Fruit fly (Drosophila melanogaster) whole organism, embryonic: ENCODE results near the gene CG10211.

Source experiments
- Bgb ChIP-seq: fragments of 200-800 bp; sonication (Bioruptor generic); IDR thresholded peaks from 2 replicates; pipeline ENCODE4 v1.3.6; 2022; ENCODE audit warnings: missing biosample characterization, missing genetic modification characterization; ENCODE audit not compliant: partially characterized antibody
- Blimp-1 ChIP-seq: fragments of 200-800 bp; sonication (Bioruptor generic); optimal IDR thresholded peaks from 3 replicates; lab custom pipeline; 2018; ENCODE audit warnings: missing biosample characterization, missing genetic modification characterization, mild to moderate bottlenecking, moderate library complexity, missing genetic modification reagents
- CG10543 ChIP-seq: fragments of 200-800 bp; sonication (Bioruptor generic); optimal IDR thresholded peaks from 3 replicates; lab custom pipeline; 2017; ENCODE audit warnings: missing biosample characterization, mild to moderate bottlenecking, missing genetic modification characterization, moderate library complexity
- CG11504 ChIP-seq: fragments of 200-800 bp; sonication (Bioruptor generic); optimal IDR thresholded peaks from 3 replicates; lab custom pipeline; 2019; ENCODE audit warnings: missing biosample characterization, mild to moderate bottlenecking, missing genetic modification characterization, moderate library complexity
- CG11695 ChIP-seq: fragments of 200-800 bp; sonication (Bioruptor generic); IDR thresholded peaks from 3 replicates; pipeline ENCODE4 v1.3.6; 2022; ENCODE audit warnings: missing biosample characterization, missing genetic modification characterization
- CG12769 ChIP-seq: fragments of 200-800 bp; sonication (Bioruptor generic); optimal IDR thresholded peaks from 2 replicates; lab custom pipeline; 2019; ENCODE audit warnings: missing biosample characterization, mild to moderate bottlenecking, missing genetic modification characterization, moderate library complexity
- CG13287 ChIP-seq: fragments of 200-800 bp; sonication (Bioruptor generic); IDR thresholded peaks from 2 replicates; pipeline ENCODE4 v1.3.6; 2022; ENCODE audit warnings: missing biosample characterization, missing genetic modification characterization; ENCODE audit not compliant: partially characterized antibody
- CG13894 ChIP-seq: fragments of 200-800 bp; sonication (Bioruptor generic); optimal IDR thresholded peaks from 3 replicates; lab custom pipeline; 2018; ENCODE audit warnings: missing biosample characterization, mild to moderate bottlenecking, missing genetic modification characterization, moderate library complexity
- CG15269 ChIP-seq: fragments of 200-800 bp; sonication (Bioruptor generic); optimal IDR thresholded peaks from 2 replicates; lab custom pipeline; 2018; ENCODE audit warnings: missing biosample characterization, mild to moderate bottlenecking, missing genetic modification characterization, moderate library complexity
- CG17359 ChIP-seq: fragments of 200-800 bp; sonication (Bioruptor generic); optimal IDR thresholded peaks from 3 replicates; lab custom pipeline; 2018; ENCODE audit warnings: missing biosample characterization, mild to moderate bottlenecking, missing genetic modification characterization, moderate library complexity
- CG32532 ChIP-seq: fragments of 200-800 bp; sonication (Bioruptor generic); IDR thresholded peaks from 2 replicates; pipeline ENCODE4 v1.3.6; 2022; ENCODE audit warnings: missing biosample characterization, missing genetic modification characterization
- CG33557 ChIP-seq: fragments of 200-800 bp; sonication (Bioruptor generic); optimal IDR thresholded peaks from 2 replicates; lab custom pipeline; 2019; ENCODE audit warnings: missing biosample characterization, mild to moderate bottlenecking, missing genetic modification characterization, moderate library complexity
- CG34224 ChIP-seq: fragments of 200-800 bp; sonication (Bioruptor generic); IDR thresholded peaks from 3 replicates; pipeline ENCODE4 v1.3.6; 2022; ENCODE audit warnings: missing biosample characterization, missing genetic modification characterization; ENCODE audit not compliant: partially characterized antibody
- CG4360 ChIP-seq: fragments of 200-800 bp; sonication (Bioruptor generic); IDR thresholded peaks from 2 replicates; pipeline ENCODE4 v1.3.6; 2022; ENCODE audit warnings: missing biosample characterization, missing genetic modification characterization
- CG5953 ChIP-seq: fragments of 200-800 bp; sonication (Bioruptor generic); IDR thresholded peaks from 2 replicates; pipeline ENCODE4 v1.3.6; 2022; ENCODE audit warnings: missing biosample characterization, missing genetic modification characterization
- CG6175 ChIP-seq: fragments of 200-800 bp; sonication (Bioruptor generic); IDR thresholded peaks from 3 replicates; pipeline ENCODE4 v1.3.6; 2022; ENCODE audit warnings: missing biosample characterization, missing genetic modification characterization
- CG8281 ChIP-seq: fragments of 200-800 bp; sonication (Bioruptor generic); optimal IDR thresholded peaks from 2 replicates; lab custom pipeline; 2018; ENCODE audit warnings: missing biosample characterization, mild to moderate bottlenecking, missing genetic modification characterization, moderate library complexity
- CG8290 ChIP-seq, 3 experiments: fragments of 200-800 bp; sonication (Bioruptor generic); optimal IDR thresholded peaks; 2 replicates each; lab custom pipeline; 2016 to 2019; ENCODE audit warnings: missing biosample characterization in 3 of 3, missing genetic modification characterization in 3 of 3, mild to moderate bottlenecking in 2 of 3, moderate library complexity in 1 of 3
- CrebB ChIP-seq: fragments of 200-800 bp; sonication (Bioruptor generic); optimal IDR thresholded peaks from 3 replicates; lab custom pipeline; 2018; ENCODE audit warnings: missing biosample characterization, mild to moderate bottlenecking, missing genetic modification characterization
- Deaf1 ChIP-seq: fragments of 200-800 bp; optimal IDR thresholded peaks from 3 replicates; lab custom pipeline; 2019; ENCODE audit warnings: missing biosample characterization, mild to moderate bottlenecking, missing genetic modification characterization, moderate library complexity
- Drgx ChIP-seq: fragments of 200-800 bp; sonication (Bioruptor generic); IDR thresholded peaks from 2 replicates; pipeline ENCODE4 v1.3.6; 2022; ENCODE audit warnings: missing biosample characterization, missing genetic modification characterization
- E2f2 ChIP-seq: fragments of 200-800 bp; sonication (Bioruptor generic); IDR thresholded peaks from 2 replicates; pipeline ENCODE4 v1.3.6; 2022; ENCODE audit warnings: missing biosample characterization, missing genetic modification characterization
- GATAe ChIP-seq: fragments of 200-800 bp; sonication (Bioruptor generic); conservative IDR thresholded peaks from 2 replicates; pipeline ENCODE4 v1.3.6; 2022; ENCODE audit warnings: missing biosample characterization, missing genetic modification characterization
- Jarid2 ChIP-seq: fragments of 200-800 bp; sonication (Bioruptor generic); optimal IDR thresholded peaks from 3 replicates; lab custom pipeline; 2017; ENCODE audit warnings: mild to moderate bottlenecking, missing biosample characterization, missing genetic modification reagents, missing genetic modification characterization
- Med ChIP-seq: fragments of 200-800 bp; sonication (Bioruptor generic); peaks from one replicate; lab custom pipeline; 2016; ENCODE audit warnings: missing biosample characterization, missing genetic modification characterization, mild to moderate bottlenecking, inconsistent platforms, moderate library complexity
- NfI ChIP-seq: fragments of 200-800 bp; sonication (Bioruptor generic); optimal IDR thresholded peaks from 3 replicates; lab custom pipeline; 2018; ENCODE audit warnings: missing biosample characterization, mild to moderate bottlenecking, missing genetic modification characterization, moderate library complexity
- Scr ChIP-seq: fragments of 200-800 bp; sonication (Bioruptor generic); IDR thresholded peaks from 2 replicates; pipeline ENCODE4 v1.3.6; 2022; ENCODE audit warnings: missing biosample characterization, missing genetic modification characterization; ENCODE audit not compliant: partially characterized antibody
- Trl ChIP-seq, 3 experiments: fragments of >200 bp in 2 of 3; fragments of 200-800 bp in 1 of 3; sonication (Bioruptor generic) in 1 of 3; optimal IDR thresholded peaks; 2 replicates in 1 of 3; 3 replicates in 2 of 3; lab custom pipeline; 2016 to 2017; ENCODE audit warnings: missing biosample characterization in 1 of 3, missing genetic modification characterization in 1 of 3
- abd-A ChIP-seq: fragments of 200-800 bp; sonication (Bioruptor generic); optimal IDR thresholded peaks from 3 replicates; lab custom pipeline; 2019; ENCODE audit warnings: missing biosample characterization, mild to moderate bottlenecking, missing genetic modification characterization, moderate library complexity
- amos ChIP-seq: fragments of 200-800 bp; sonication (Bioruptor generic); IDR thresholded peaks from 2 replicates; pipeline ENCODE4 v1.3.6; 2022; ENCODE audit warnings: missing biosample characterization, missing genetic modification characterization; ENCODE audit not compliant: partially characterized antibody
- bbx ChIP-seq: fragments of 200-800 bp; sonication (Bioruptor generic); IDR thresholded peaks from 2 replicates; pipeline ENCODE4 v1.3.6; 2022; ENCODE audit warnings: missing biosample characterization, missing genetic modification characterization; ENCODE audit not compliant: partially characterized antibody
- bsh ChIP-seq, 2 experiments: fragments of 200-800 bp; sonication (Bioruptor generic); optimal IDR thresholded peaks; 2 replicates each; lab custom pipeline; 2017 to 2018; ENCODE audit warnings: mild to moderate bottlenecking in 2 of 2, missing biosample characterization in 2 of 2, missing genetic modification characterization in 2 of 2, moderate library complexity in 1 of 2
- cg ChIP-seq: fragments of 200-800 bp; sonication (Bioruptor generic); optimal IDR thresholded peaks from 3 replicates; lab custom pipeline; 2019; ENCODE audit warnings: missing biosample characterization, mild to moderate bottlenecking, missing genetic modification characterization, moderate library complexity
- chinmo ChIP-seq: fragments of 200-800 bp; sonication (Bioruptor generic); IDR thresholded peaks from 4 replicates; pipeline ENCODE4 v1.3.6; 2022; ENCODE audit warnings: missing biosample characterization, missing genetic modification characterization; ENCODE audit not compliant: partially characterized antibody
- eve ChIP-seq, 2 experiments: fragments of >200 bp; optimal IDR thresholded peaks; 2 replicates each; lab custom pipeline; 2017; ENCODE audit warnings: missing biosample characterization in 2 of 2, missing genetic modification characterization in 2 of 2
- gem ChIP-seq: fragments of 200-800 bp; sonication (Bioruptor generic); optimal IDR thresholded peaks from 2 replicates; lab custom pipeline; 2019; ENCODE audit warnings: missing biosample characterization, mild to moderate bottlenecking, missing genetic modification characterization, moderate library complexity
- mirr ChIP-seq: fragments of 200-800 bp; sonication (Bioruptor generic); optimal IDR thresholded peaks from 3 replicates; lab custom pipeline; 2018; ENCODE audit warnings: missing biosample characterization, mild to moderate bottlenecking, missing genetic modification characterization
- oc ChIP-seq: fragments of 200-800 bp; sonication (Bioruptor generic); optimal IDR thresholded peaks from 2 replicates; lab custom pipeline; 2018; ENCODE audit warnings: missing biosample characterization, mild to moderate bottlenecking, missing genetic modification characterization, moderate library complexity
- pan ChIP-seq, 4 experiments: fragments of >200 bp in 3 of 4; fragments of 200-800 bp in 1 of 4; sonication (Bioruptor generic) in 1 of 4; optimal IDR thresholded peaks in 3 of 4; IDR thresholded peaks in 1 of 4; 2 replicates each; pipeline versions ENCODE4 v1.3.6 to Lab custom; 2017 to 2022; ENCODE audit warnings: missing biosample characterization in 2 of 4, missing genetic modification characterization in 2 of 4, mixed read lengths in 1 of 4
- pros ChIP-seq: fragments of 200-800 bp; sonication (Bioruptor generic); optimal IDR thresholded peaks from 3 replicates; lab custom pipeline; 2019; ENCODE audit warnings: missing biosample characterization, mild to moderate bottlenecking, missing genetic modification characterization, moderate library complexity
- vvl ChIP-seq: fragments of 200-800 bp; sonication (Bioruptor generic); IDR thresholded peaks from 2 replicates; pipeline ENCODE4 v1.3.6; 2022; ENCODE audit warnings: missing biosample characterization, missing genetic modification characterization
- z ChIP-seq: fragments of 200-800 bp; sonication (Bioruptor generic); IDR thresholded peaks from 3 replicates; pipeline ENCODE4 v1.3.6; 2022; ENCODE audit warnings: missing biosample characterization, missing genetic modification characterization
- zfh1 ChIP-seq: fragments of 200-800 bp; sonication (Bioruptor generic); IDR thresholded peaks from 3 replicates; pipeline ENCODE4 v1.3.6; 2022; ENCODE audit warnings: missing biosample characterization, missing genetic modification characterization

CG10211 gene

dm6 chr2L:18517002-18517635 lies at the start of gene CG10211:
Gene CG10211, plus strand, starts transcription at chr2L:18517487.
- TF ChIP-seq Deaf1 (peak; percentile 87), Trl (optimal IDR thresholded peaks at IDR 0.05; lab: Kevin White, UChicago) (peak; percentile 62 to 63), Trl (GFP tag; optimal IDR thresholded peaks at IDR 0.05; lab: Kevin White, UChicago) (no peak), Bgb (GFP tag; lab: Robert Waterston, UW) (peak; percentile 18; the same call in 1 of the 2 replicates), pan (optimal IDR thresholded peaks at IDR 0.05; lab: Kevin White, UChicago) (no peak), pan (GFP tag; optimal IDR thresholded peaks at IDR 0.05 in 1 of 2, IDR thresholded peaks at IDR 0.05 in 1 of 2) (peak in 1 of 2 experiments; percentile 13), GATAe (GFP tag; lab: Robert Waterston, UW) (no peak), NfI (GFP tag; lab: Kevin White, UChicago) (no peak), amos (peak; percentile 21; the same call in 1 of the 2 replicates), CG11504 (tag; lab: Kevin White, UChicago) (peak; percentile 10), pros (GFP tag; lab: Kevin White, UChicago) (peak; percentile 42), CG4360 (GFP tag; lab: Robert Waterston, UW) (no peak), eve (GFP tag; optimal IDR thresholded peaks at IDR 0.05; lab: Kevin White, UChicago) (peak in 1 of 2 experiments; percentile 2), Drgx (peak; percentile 51; the same call in 1 of the 2 replicates), CG32532 (GFP tag; lab: Robert Waterston, UW) (no peak), CG15269 (tag; lab: Kevin White, UChicago) (peak; percentile 58), CG13287 (peak; percentile 19; the same call in 1 of the 2 replicates), CG33557 (GFP tag; lab: Kevin White, UChicago) (peak; percentile 17), bbx (GFP tag; lab: Robert Waterston, UW) (peak; percentile 15; the same call in 1 of the 2 replicates), Jarid2 (GFP tag; lab: Kevin White, UChicago) (peak; percentile 56), CG13894 (tag; lab: Kevin White, UChicago) (peak; percentile 81), CG6175 (GFP tag; lab: Robert Waterston, UW) (0 out of 3 replicates have a peak, but pooled peaks have one; percentile 27), CG8290 (GFP tag; optimal IDR thresholded peaks at IDR 0.05; lab: Kevin White, UChicago) (no peak), CG8290 (tag; optimal IDR thresholded peaks at IDR 0.05; lab: Kevin White, UChicago) (peak in 1 of 2 experiments; percentile 4), CrebB (no peak), chinmo (peak; percentile 80; the same call in 3 of the 4 replicates), CG10543 (GFP tag; lab: Kevin White, UChicago) (peak; percentile 44), abd-A (tag; lab: Kevin White, UChicago) (peak; percentile 25), CG11695 (GFP tag; lab: Robert Waterston, UW) (0 out of 3 replicates have a peak, but pooled peaks have one; percentile 6), mirr (GFP tag; lab: Kevin White, UChicago) (no peak), CG5953 (0 out of 2 replicates have a peak, but pooled peaks have one; percentile 19), cg (peak; percentile 26), oc (tag; lab: Kevin White, UChicago) (peak; percentile 70), E2f2 (0 out of 2 replicates have a peak, but pooled peaks have one; percentile 11), CG34224 (GFP tag; lab: Robert Waterston, UW) (0 out of 3 replicates have a peak, but pooled peaks have one; percentile 16), CG8281 (tag; lab: Kevin White, UChicago) (peak; percentile 20), vvl (GFP tag; lab: Robert Waterston, UW) (0 out of 2 replicates have a peak, but pooled peaks have one; percentile 36), Blimp-1 (GFP tag; lab: Kevin White, UChicago) (peak; percentile 98), gem (peak; percentile 11), CG17359 (no peak), Scr (GFP tag; lab: Robert Waterston, UW) (no peak), CG12769 (tag; lab: Kevin White, UChicago) (peak; percentile 84), zfh1 (GFP tag; lab: Robert Waterston, UW) (no peak), z (GFP tag; lab: Robert Waterston, UW) (peak; percentile 56; the same call in 1 of the 3 replicates), bsh (GFP tag; optimal IDR thresholded peaks at IDR 0.05; lab: Kevin White, UChicago) (peak in 1 of 2 experiments; percentile 62), Med (peak; percentile 77)
